Worm (Caenorhabditis elegans) whole organism, late embryonic: Measurements from ENCODE around the gene txt-17.

Experiments
- C08G9.2 ChIP-seq: sonication (generic microtip); optimal IDR thresholded peaks from 2 replicates; lab custom pipeline; 2016; ENCODE audit warnings: mild to moderate bottlenecking, missing genetic modification characterization, moderate library complexity, missing compliant biosample characterization
- F13H6.1 ChIP-seq: sonication (generic microtip); optimal IDR thresholded peaks from 2 replicates; lab custom pipeline; 2016; ENCODE audit warnings: missing genetic modification characterization, missing compliant biosample characterization
- K02D7.2 ChIP-seq: sonication (generic microtip); optimal IDR thresholded peaks from 2 replicates; lab custom pipeline; 2017; ENCODE audit warnings: mild to moderate bottlenecking, missing genetic modification characterization, missing compliant biosample characterization
- K09A11.1 ChIP-seq: sonication (generic microtip); optimal IDR thresholded peaks from 2 replicates; lab custom pipeline; 2017; ENCODE audit warnings: antibody characterized with exemption, mild to moderate bottlenecking, missing genetic modification characterization, missing compliant biosample characterization; ENCODE audit not compliant: insufficient read depth
- T23F11.4 ChIP-seq: fragments of 200-800 bp; sonication (Bioruptor generic); optimal IDR thresholded peaks from 2 replicates; lab custom pipeline; 2018; ENCODE audit warnings: mild to moderate bottlenecking, missing genetic modification characterization, missing compliant biosample characterization
- Y22D7AL.16 ChIP-seq: sonication (generic microtip); optimal IDR thresholded peaks from 2 replicates; lab custom pipeline; 2016; ENCODE audit warnings: missing genetic modification characterization, missing compliant biosample characterization
- ahr-1 ChIP-seq: sonication (generic microtip); optimal IDR thresholded peaks from 2 replicates; lab custom pipeline; 2016; ENCODE audit warnings: missing genetic modification characterization, missing compliant biosample characterization
- ama-1 ChIP-seq: fragments of 150-350 bp; optimal IDR thresholded peaks from 2 replicates; lab custom pipeline; 2014
- ceh-14 ChIP-seq: sonication (generic microtip); optimal IDR thresholded peaks from 2 replicates; lab custom pipeline; 2016; ENCODE audit warnings: missing genotype, missing genetic modification characterization, missing compliant biosample characterization
- ceh-2 ChIP-seq: sonication (generic microtip); optimal IDR thresholded peaks from 2 replicates; lab custom pipeline; 2016; ENCODE audit warnings: missing genotype, missing genetic modification characterization, missing compliant biosample characterization
- ceh-22 ChIP-seq: sonication (generic microtip); optimal IDR thresholded peaks from 2 replicates; lab custom pipeline; 2017; ENCODE audit warnings: missing biosample characterization, missing genetic modification characterization
- ceh-34 ChIP-seq: sonication (generic microtip); optimal IDR thresholded peaks from 2 replicates; lab custom pipeline; 2016; ENCODE audit warnings: mild to moderate bottlenecking, missing genetic modification characterization, missing compliant biosample characterization
- ceh-45 ChIP-seq: fragments of 200-800 bp; sonication (Bioruptor generic); IDR thresholded peaks from 2 replicates; pipeline ENCODE4 v1.3.6; 2022; ENCODE audit warnings: missing genetic modification reagents, missing genetic modification characterization, missing compliant biosample characterization
- ceh-6 ChIP-seq: fragments of 200-800 bp; sonication (Bioruptor generic); optimal IDR thresholded peaks from 2 replicates; lab custom pipeline; 2018; ENCODE audit warnings: mild to moderate bottlenecking, missing genetic modification characterization, missing compliant biosample characterization
- dve-1 ChIP-seq: sonication (generic microtip); optimal IDR thresholded peaks from 2 replicates; lab custom pipeline; 2017; ENCODE audit warnings: antibody characterized with exemption, mild to moderate bottlenecking, missing genetic modification characterization, missing compliant biosample characterization
- elt-4 ChIP-seq: sonication (generic microtip); optimal IDR thresholded peaks from 2 replicates; lab custom pipeline; 2016; ENCODE audit warnings: missing genetic modification characterization, missing compliant biosample characterization
- ets-4 ChIP-seq: sonication (generic microtip); optimal IDR thresholded peaks from 2 replicates; lab custom pipeline; 2016; ENCODE audit warnings: missing genetic modification characterization, missing compliant biosample characterization
- eyg-1 ChIP-seq: sonication (generic microtip); optimal IDR thresholded peaks from 2 replicates; lab custom pipeline; 2016; ENCODE audit warnings: missing genotype, missing genetic modification characterization, missing compliant biosample characterization
- fax-1 ChIP-seq: sonication (generic microtip); optimal IDR thresholded peaks from 2 replicates; lab custom pipeline; 2016; ENCODE audit warnings: missing genotype, missing genetic modification characterization, missing compliant biosample characterization
- fkh-10 ChIP-seq: fragments of 150-350 bp; optimal IDR thresholded peaks from 2 replicates; lab custom pipeline; 2014; ENCODE audit warnings: missing biosample characterization, missing genetic modification reagents, missing genetic modification characterization
- fkh-6 ChIP-seq: sonication (generic microtip); optimal IDR thresholded peaks from 2 replicates; lab custom pipeline; 2016; ENCODE audit warnings: missing genetic modification characterization, missing compliant biosample characterization
- gmeb-2 ChIP-seq: sonication (generic microtip); optimal IDR thresholded peaks from 2 replicates; lab custom pipeline; 2016; ENCODE audit warnings: missing genetic modification characterization, inconsistent platforms, missing compliant biosample characterization
- hlh-13 ChIP-seq: fragments of 200-800 bp; sonication (Bioruptor generic); optimal IDR thresholded peaks from 2 replicates; lab custom pipeline; 2018; ENCODE audit warnings: mild to moderate bottlenecking, missing genetic modification characterization, missing compliant biosample characterization
- hlh-15 ChIP-seq: sonication (generic microtip); optimal IDR thresholded peaks from 2 replicates; lab custom pipeline; 2016; ENCODE audit warnings: missing genetic modification characterization, missing compliant biosample characterization
- hlh-30 ChIP-seq: sonication (generic microtip); optimal IDR thresholded peaks from 2 replicates; lab custom pipeline; 2017; ENCODE audit warnings: antibody characterized with exemption, missing genetic modification characterization, missing compliant biosample characterization; ENCODE audit not compliant: insufficient read depth
- hlh-8 ChIP-seq: sonication (generic microtip); optimal IDR thresholded peaks from 2 replicates; lab custom pipeline; 2016; ENCODE audit warnings: missing genotype, missing genetic modification characterization, missing compliant biosample characterization
- mec-3 ChIP-seq: sonication (generic microtip); optimal IDR thresholded peaks from 2 replicates; lab custom pipeline; 2016; ENCODE audit warnings: borderline replicate concordance, missing genetic modification characterization, missing compliant biosample characterization
- nhr-11 ChIP-seq: fragments of 150-350 bp; optimal IDR thresholded peaks from 2 replicates; lab custom pipeline; 2014; ENCODE audit warnings: missing biosample characterization, missing genetic modification characterization
- nhr-232 ChIP-seq: sonication (generic microtip); optimal IDR thresholded peaks from 2 replicates; lab custom pipeline; 2016; ENCODE audit warnings: missing genetic modification characterization, missing compliant biosample characterization
- npax-4 ChIP-seq: sonication (generic microtip); optimal IDR thresholded peaks from 2 replicates; lab custom pipeline; 2016; ENCODE audit warnings: missing genetic modification characterization, missing compliant biosample characterization
- odd-2 ChIP-seq: sonication (generic microtip); optimal IDR thresholded peaks from 2 replicates; lab custom pipeline; 2017; ENCODE audit warnings: antibody characterized with exemption, mild to moderate bottlenecking, missing genetic modification characterization, missing compliant biosample characterization
- pag-3 ChIP-seq: sonication (generic microtip); optimal IDR thresholded peaks from 2 replicates; lab custom pipeline; 2016; ENCODE audit warnings: missing compliant biosample characterization, missing genetic modification characterization, borderline replicate concordance
- pat-9 ChIP-seq: fragments of 200-800 bp; sonication (Bioruptor generic); optimal IDR thresholded peaks from 2 replicates; lab custom pipeline; 2018; ENCODE audit warnings: mild to moderate bottlenecking, missing genetic modification characterization, moderate library complexity, missing compliant biosample characterization
- pax-1 ChIP-seq: fragments of 150-350 bp; optimal IDR thresholded peaks from 2 replicates; lab custom pipeline; 2014; ENCODE audit warnings: missing biosample characterization, missing genetic modification characterization
- pha-4 ChIP-seq: fragments of 150-350 bp; optimal IDR thresholded peaks from 2 replicates; lab custom pipeline; 2018; ENCODE audit warnings: missing biosample characterization, missing genetic modification reagents, missing genetic modification characterization
- pros-1 ChIP-seq: fragments of 150-350 bp; optimal IDR thresholded peaks from 2 replicates; lab custom pipeline; 2014; ENCODE audit warnings: missing biosample characterization, missing genetic modification reagents, missing genetic modification characterization
- ref-2 ChIP-seq: sonication (generic microtip); optimal IDR thresholded peaks from 2 replicates; lab custom pipeline; 2016; ENCODE audit warnings: missing genetic modification characterization, missing compliant biosample characterization
- rnt-1 ChIP-seq: sonication (generic microtip); optimal IDR thresholded peaks from 2 replicates; lab custom pipeline; 2016; ENCODE audit warnings: missing genetic modification characterization, missing compliant biosample characterization
- tbx-2 ChIP-seq: sonication (generic microtip); optimal IDR thresholded peaks from 2 replicates; lab custom pipeline; 2016; ENCODE audit warnings: missing genetic modification characterization, missing compliant biosample characterization
- tbx-7 ChIP-seq: sonication (generic microtip); optimal IDR thresholded peaks from 2 replicates; lab custom pipeline; 2016; ENCODE audit warnings: missing genotype, missing genetic modification characterization, missing compliant biosample characterization
- unc-42 ChIP-seq: sonication (generic microtip); optimal IDR thresholded peaks from 2 replicates; lab custom pipeline; 2016; ENCODE audit warnings: missing genotype, missing genetic modification characterization, missing compliant biosample characterization
- unc-55 ChIP-seq: sonication (generic microtip); optimal IDR thresholded peaks from 2 replicates; lab custom pipeline; 2017; ENCODE audit warnings: missing biosample characterization, missing genetic modification reagents, missing genetic modification characterization
- unc-86 ChIP-seq: sonication (generic microtip); optimal IDR thresholded peaks from 2 replicates; lab custom pipeline; 2016; ENCODE audit warnings: missing genetic modification characterization, missing compliant biosample characterization

The txt-17 gene

DNA sequence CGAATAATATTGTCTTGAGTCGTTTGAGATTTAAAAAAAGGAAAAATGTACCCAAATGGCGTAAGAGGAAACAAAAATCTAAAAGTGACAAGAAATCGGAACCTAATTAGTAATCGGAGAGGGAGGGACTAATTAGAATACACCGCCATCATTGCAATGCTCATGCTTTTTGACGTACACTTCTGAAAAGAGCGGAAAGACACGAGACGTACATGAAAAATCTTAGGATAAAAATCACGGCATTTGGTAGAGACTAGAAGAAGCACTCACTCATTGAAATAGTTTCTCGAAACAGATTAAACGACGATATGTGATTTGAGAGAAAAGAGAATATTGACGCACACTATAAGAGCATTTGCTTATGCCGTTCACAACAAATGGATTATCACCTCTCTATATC is 30.0 kb downstream of the txt-17 start:
- TF ChIP-seq pag-3 (tag; lab: Kevin White, UChicago) (no peak), nhr-11 (no peak), gmeb-2 (tag; lab: Kevin White, UChicago) (no peak), mec-3 (tag; lab: Kevin White, UChicago) (no peak), ahr-1 (no peak)

DNA sequence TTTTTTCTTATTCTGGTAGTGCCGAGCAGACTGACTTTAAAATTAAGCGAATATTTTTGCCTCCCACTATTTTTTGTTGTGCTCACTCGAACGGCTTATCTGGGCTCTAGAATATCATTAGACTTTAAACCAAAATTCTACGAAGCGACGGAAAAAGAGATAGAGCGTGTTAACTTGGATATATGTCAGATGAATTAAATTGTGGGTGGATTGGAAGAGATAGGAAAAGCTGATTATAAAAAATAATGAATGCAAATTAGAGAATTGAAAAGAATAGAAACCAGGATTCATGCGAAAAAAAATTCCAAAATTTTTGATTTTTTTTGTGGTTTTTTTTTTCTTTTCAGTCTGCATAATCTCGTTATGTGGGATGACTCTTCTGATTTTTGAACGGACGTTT is 31.2 kb downstream of the txt-17 start, which contains the start of gene F20A1.4:
TSS of gene F20A1.4 (minus strand) at position 101 of the 400 bp plus-strand sequence.
- TF ChIP-seq fkh-6 (tag; lab: Kevin White, UChicago) (no peak), K09A11.1 (tag; lab: Kevin White, UChicago) (no peak), pros-1 (no peak), unc-42 (no peak), ceh-6 (no peak), nhr-232 (tag; lab: Kevin White, UChicago) (no peak), ceh-45 (GFP tag; lab: Robert Waterston, UW) (no peak), fax-1 (no peak), hlh-15 (tag; lab: Kevin White, UChicago) (no peak), ceh-14 (tag; lab: Kevin White, UChicago) (no peak), ceh-22 (no peak), pat-9 (tag; lab: Kevin White, UChicago) (no peak), tbx-7 (no peak), F13H6.1 (no peak), K02D7.2 (tag; lab: Kevin White, UChicago) (no peak), elt-4 (no peak), hlh-8 (tag; lab: Kevin White, UChicago) (no peak), npax-4 (no peak), ceh-2 (tag; lab: Kevin White, UChicago) (no peak), ets-4 (tag; lab: Kevin White, UChicago) (no peak)

DNA sequence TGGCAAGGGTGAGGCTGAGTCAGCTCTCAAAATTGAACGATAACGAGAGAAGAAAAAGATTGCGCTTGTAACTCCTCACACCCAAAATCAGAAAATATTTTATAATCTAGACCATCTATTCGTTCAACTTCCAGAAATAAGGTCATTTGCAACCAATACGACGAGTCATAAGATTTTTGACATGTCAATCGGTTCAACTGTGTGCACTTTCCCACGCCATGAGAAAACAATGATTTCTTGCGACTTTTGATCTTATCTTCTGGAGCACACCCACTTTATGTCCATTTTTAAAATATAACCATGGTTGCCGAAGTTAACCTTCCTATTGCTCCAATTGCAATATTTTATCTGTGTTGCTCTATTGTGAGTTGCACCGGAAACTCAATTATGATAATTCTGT is 35.9 kb downstream of the txt-17 start, which contains the start of gene srsx-32:
TSS of gene srsx-32 (plus strand) at position 301 of the 400 bp plus-strand sequence.
- TF ChIP-seq tbx-7 (no peak), ama-1 (lab: Kevin White, UChicago) (no peak), odd-2 (tag; lab: Kevin White, UChicago) (no peak), tbx-2 (tag; lab: Kevin White, UChicago) (no peak), fax-1 (no peak), rnt-1 (tag; lab: Kevin White, UChicago) (no peak), ref-2 (tag; lab: Kevin White, UChicago) (no peak), C08G9.2 (tag; lab: Kevin White, UChicago) (no peak), unc-55 (no peak), hlh-8 (tag; lab: Kevin White, UChicago) (no peak), pax-1 (tag; lab: Kevin White, UChicago) (no peak), fkh-10 (no peak), hlh-30 (tag; lab: Kevin White, UChicago) (no peak)
- TF ChIP-seq, all 69 proteins: peak for 0

DNA sequence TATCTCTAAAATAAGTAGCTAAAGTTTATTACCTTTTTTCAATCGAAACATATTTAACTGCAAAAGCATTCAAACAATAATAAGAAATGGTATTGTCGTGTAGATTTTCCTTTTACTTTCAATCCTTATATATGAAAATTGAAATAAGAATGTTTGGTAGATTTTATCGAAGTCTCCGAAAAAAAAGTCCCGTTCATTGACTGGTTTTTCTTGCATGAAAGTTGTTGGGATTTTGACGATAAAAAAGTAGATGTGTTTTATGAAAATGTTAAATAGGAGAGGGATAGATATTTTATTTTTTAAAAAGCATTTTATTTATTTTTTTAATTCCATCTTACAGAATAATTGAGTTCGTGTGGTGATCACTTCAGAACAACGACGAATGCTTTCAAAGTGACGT is 37.1 kb downstream of the txt-17 start, which contains the start of gene C33G8.13:
TSS of gene C33G8.13 (minus strand) at position 101 of the 400 bp plus-strand sequence.
- TF ChIP-seq hlh-8 (tag; lab: Kevin White, UChicago) (no peak), pha-4 (tag; lab: Kevin White, UChicago) (no peak), dve-1 (tag; lab: Kevin White, UChicago) (no peak), hlh-15 (tag; lab: Kevin White, UChicago) (no peak), tbx-7 (no peak), nhr-11 (no peak), T23F11.4 (GFP tag; lab: Kevin White, UChicago) (no peak), rnt-1 (tag; lab: Kevin White, UChicago) (no peak), ceh-6 (no peak), Y22D7AL.16 (tag; lab: Kevin White, UChicago) (no peak), eyg-1 (no peak), elt-4 (no peak), pros-1 (no peak), ceh-34 (no peak), npax-4 (no peak), unc-86 (tag; lab: Kevin White, UChicago) (no peak), hlh-13 (GFP tag; lab: Kevin White, UChicago) (no peak), K02D7.2 (tag; lab: Kevin White, UChicago) (no peak), F13H6.1 (no peak)
